Fruit fly (Drosophila melanogaster): ENCODE measurements around the gene Neos.

DNA sequence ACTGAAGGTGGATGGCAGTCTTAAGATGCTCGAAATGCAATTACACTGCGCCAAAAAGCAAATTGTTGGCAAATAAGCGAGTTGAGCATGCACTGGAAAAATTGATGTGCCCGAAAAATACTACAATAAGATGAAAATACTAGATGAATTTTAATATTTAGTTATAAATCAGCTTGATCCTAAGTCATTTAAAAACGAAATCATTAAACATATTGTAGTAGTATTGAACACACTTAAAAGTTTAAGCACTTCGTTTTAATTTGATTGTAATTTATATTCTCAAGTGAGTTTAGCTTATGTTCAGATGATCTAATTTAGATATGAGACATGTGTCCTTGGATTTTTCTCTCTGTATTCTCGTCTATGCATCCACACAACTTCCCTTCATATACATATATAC, 21.0 kb downstream of the Neos start:
- TF ChIP-seq CG17806 (tag; optimal IDR thresholded peaks at IDR 0.05): peak; percentile 62
- TF ChIP-seq CG8301 (tag; optimal IDR thresholded peaks at IDR 0.05): peak; percentile 28
- TF ChIP-seq CG32121 (GFP tag; IDR thresholded peaks at IDR 0.05): no peak
- TF ChIP-seq CG9948 (tag; optimal IDR thresholded peaks at IDR 0.05): peak; percentile 65
- no peak for TF ChIP-seq CG13204 (GFP tag; optimal IDR thresholded peaks at IDR 0.05)
- TF ChIP-seq Pif1A (GFP tag; optimal IDR thresholded peaks at IDR 0.05): peak; percentile 32
- TF ChIP-seq rn (GFP tag; IDR thresholded peaks at IDR 0.05): no peak
- TF ChIP-seq gl (tag; optimal IDR thresholded peaks at IDR 0.05): no peak
- peak; percentile 11 for TF ChIP-seq CG34367 (tag; optimal IDR thresholded peaks at IDR 0.05)
- no peak for TF ChIP-seq CG12605 (GFP tag; IDR thresholded peaks at IDR 0.05)
- no peak for TF ChIP-seq EcR (GFP tag; optimal IDR thresholded peaks at IDR 0.05)

All from whole organism, pupa.